Worm (Caenorhabditis elegans): ENCODE results near the gene ZC204.17.
"Not testable (repeated sequence)": the region's sequence is repeated elsewhere in the genome, so short reads cannot be mapped to it uniquely, and the experiment has no call there.

- TF ChIP-seq B0035.1 (tag; optimal IDR thresholded peaks at IDR 0.05); F55B11.4 (tag; optimal IDR thresholded peaks at IDR 0.05; ENCODE audit: borderline replicate concordance, insufficient read depth); snpc-1.1 (tag; optimal IDR thresholded peaks at IDR 0.05; ENCODE audit: insufficient read depth); F37B4.10 (GFP tag; IDR thresholded peaks at IDR 0.05); nfya-2 (GFP tag; IDR thresholded peaks at IDR 0.05); lin-35 (GFP tag; optimal IDR thresholded peaks at IDR 0.05); dpl-1 (GFP tag; optimal IDR thresholded peaks at IDR 0.05); repo-1 (tag; optimal IDR thresholded peaks at IDR 0.05); him-1 (tag; optimal IDR thresholded peaks at IDR 0.05); dpff-1 (tag; optimal IDR thresholded peaks at IDR 0.05); F23B12.7 (tag; optimal IDR thresholded peaks at IDR 0.05; ENCODE audit: insufficient read depth); pha-4 (tag; optimal IDR thresholded peaks at IDR 0.05): not testable (repeated sequence)
Measured at ce11 chrII:1661300-1661838, 15.3 kb upstream of the ZC204.17 start.

Data from whole organism, young adult.